Fruit fly (Drosophila melanogaster) whole organism, embryonic: ENCODE measurements around the gene VhaAC45RP.

Experiments used
- CG1024 ChIP-seq: fragments of 200-800 bp; sonication (Bioruptor generic); IDR thresholded peaks from 2 replicates; pipeline ENCODE4 v1.3.6; 2022; ENCODE audit warnings: missing biosample characterization, missing genetic modification characterization
- CG10959 ChIP-seq: fragments of 200-800 bp; sonication (Bioruptor generic); IDR thresholded peaks from 2 replicates; pipeline ENCODE4 v1.3.6; 2022; ENCODE audit warnings: missing biosample characterization, missing genetic modification characterization
- CG11085 ChIP-seq: fragments of 200-800 bp; sonication (Bioruptor generic); IDR thresholded peaks from 2 replicates; pipeline ENCODE4 v1.3.6; 2022; ENCODE audit warnings: missing biosample characterization, missing genetic modification characterization
- CG14050 ChIP-seq: fragments of 200-800 bp; sonication (Bioruptor generic); IDR thresholded peaks from 3 replicates; pipeline ENCODE4 v1.3.6; 2022; ENCODE audit warnings: missing biosample characterization, missing genetic modification characterization
- CG14710 ChIP-seq: fragments of 200-800 bp; sonication (Bioruptor generic); optimal IDR thresholded peaks from 3 replicates; lab custom pipeline; 2019; ENCODE audit warnings: missing biosample characterization, mild to moderate bottlenecking, missing genetic modification characterization, moderate library complexity
- CG15479 ChIP-seq: fragments of 200-800 bp; sonication (Bioruptor generic); optimal IDR thresholded peaks from 3 replicates; lab custom pipeline; 2019; ENCODE audit warnings: missing biosample characterization, mild to moderate bottlenecking, missing genetic modification characterization, moderate library complexity
- CG1603 ChIP-seq: fragments of 200-800 bp; sonication (Bioruptor generic); optimal IDR thresholded peaks from 2 replicates; lab custom pipeline; 2019; ENCODE audit warnings: missing biosample characterization, mild to moderate bottlenecking, missing genetic modification characterization, moderate library complexity
- CG17912 ChIP-seq: fragments of 200-800 bp; sonication (Bioruptor generic); optimal IDR thresholded peaks from 2 replicates; lab custom pipeline; 2018; ENCODE audit warnings: missing biosample characterization, mild to moderate bottlenecking, missing genetic modification characterization
- CG3281 ChIP-seq: fragments of 200-800 bp; sonication (Bioruptor generic); optimal IDR thresholded peaks from 3 replicates; lab custom pipeline; 2017; ENCODE audit warnings: missing biosample characterization, mild to moderate bottlenecking, missing genetic modification characterization
- CG33557 ChIP-seq: fragments of 200-800 bp; sonication (Bioruptor generic); optimal IDR thresholded peaks from 2 replicates; lab custom pipeline; 2019; ENCODE audit warnings: missing biosample characterization, mild to moderate bottlenecking, missing genetic modification characterization, moderate library complexity
- CG3407 ChIP-seq: fragments of 200-800 bp; sonication (Bioruptor generic); optimal IDR thresholded peaks from 2 replicates; lab custom pipeline; 2018; ENCODE audit warnings: missing biosample characterization, mild to moderate bottlenecking, missing genetic modification characterization
- CG4707 ChIP-seq: fragments of 200-800 bp; sonication (Bioruptor generic); optimal IDR thresholded peaks from 2 replicates; lab custom pipeline; 2018; ENCODE audit warnings: missing biosample characterization, mild to moderate bottlenecking, missing genetic modification characterization, moderate library complexity
- CG4730 ChIP-seq: fragments of 200-800 bp; sonication (Bioruptor generic); IDR thresholded peaks from 2 replicates; pipeline ENCODE4 v1.3.6; 2022; ENCODE audit warnings: missing biosample characterization, missing genetic modification characterization
- CG6689 ChIP-seq: fragments of 200-800 bp; sonication (Bioruptor generic); IDR thresholded peaks from 2 replicates; pipeline ENCODE4 v1.3.6; 2022; ENCODE audit warnings: missing biosample characterization, missing genetic modification characterization
- CG7786 ChIP-seq: fragments of 200-800 bp; sonication (Bioruptor generic); optimal IDR thresholded peaks from 2 replicates; lab custom pipeline; 2016; ENCODE audit warnings: missing biosample characterization, missing genetic modification characterization
- CG9727 ChIP-seq: fragments of 200-800 bp; sonication (Bioruptor generic); optimal IDR thresholded peaks from 3 replicates; lab custom pipeline; 2017; ENCODE audit warnings: missing biosample characterization, mild to moderate bottlenecking, missing genetic modification characterization
- Dfd ChIP-seq, 2 experiments: fragments of >200 bp; optimal IDR thresholded peaks; 2 replicates each; lab custom pipeline; 2017; ENCODE audit warnings: missing biosample characterization in 2 of 2, missing genetic modification characterization in 2 of 2
- Dp ChIP-seq: fragments of 200-800 bp; sonication (Bioruptor generic); optimal IDR thresholded peaks from 2 replicates; lab custom pipeline; 2018; ENCODE audit warnings: missing biosample characterization, mild to moderate bottlenecking, missing genetic modification characterization, moderate library complexity
- Dref ChIP-seq: fragments of 200-800 bp; sonication (Bioruptor generic); IDR thresholded peaks from 2 replicates; pipeline ENCODE4 v1.3.6; 2022; ENCODE audit warnings: missing biosample characterization, missing genetic modification characterization
- Fer2 ChIP-seq: fragments of 200-800 bp; sonication (Bioruptor generic); optimal IDR thresholded peaks from 2 replicates; lab custom pipeline; 2018; ENCODE audit warnings: missing biosample characterization, mild to moderate bottlenecking, missing genetic modification characterization, moderate library complexity
- HLHmδ ChIP-seq: fragments of 200-800 bp; sonication (Bioruptor generic); optimal IDR thresholded peaks from 2 replicates; lab custom pipeline; 2018; ENCODE audit warnings: missing biosample characterization, mild to moderate bottlenecking, missing genetic modification characterization, moderate library complexity
- HmgD ChIP-seq: fragments of 200-800 bp; sonication (Bioruptor generic); optimal IDR thresholded peaks from 3 replicates; lab custom pipeline; 2016; ENCODE audit warnings: missing biosample characterization, missing genetic modification characterization
- Kr ChIP-seq: fragments of 200-800 bp; sonication (Bioruptor generic); optimal IDR thresholded peaks from 2 replicates; lab custom pipeline; 2017; ENCODE audit warnings: missing biosample characterization, mild to moderate bottlenecking, missing genetic modification characterization
- Lhr ChIP-seq: fragments of 200-800 bp; sonication (Bioruptor generic); optimal IDR thresholded peaks from 3 replicates; lab custom pipeline; 2017; ENCODE audit warnings: mild to moderate bottlenecking, missing biosample characterization, missing genetic modification reagents, missing genetic modification characterization
- NC2α ChIP-seq: fragments of 200-800 bp; sonication (Bioruptor generic); optimal IDR thresholded peaks from 2 replicates; lab custom pipeline; 2016; ENCODE audit warnings: missing biosample characterization, missing genetic modification characterization
- Oaz ChIP-seq: fragments of 200-800 bp; sonication (Bioruptor generic); IDR thresholded peaks from 2 replicates; pipeline ENCODE4 v1.3.6; 2022; ENCODE audit warnings: missing biosample characterization, missing genetic modification characterization
- Optix ChIP-seq: fragments of 200-800 bp; sonication (Bioruptor generic); IDR thresholded peaks from 3 replicates; pipeline ENCODE4 v1.3.6; 2022; ENCODE audit warnings: missing biosample characterization, missing genetic modification characterization
- Rx ChIP-seq: fragments of 200-800 bp; sonication (Bioruptor generic); IDR thresholded peaks from 2 replicates; pipeline ENCODE4 v1.3.6; 2022; ENCODE audit warnings: missing biosample characterization, missing genetic modification characterization
- Side ChIP-seq: fragments of 200-800 bp; sonication (Bioruptor generic); optimal IDR thresholded peaks from 2 replicates; lab custom pipeline; 2016; ENCODE audit warnings: missing biosample characterization, missing genetic modification characterization
- Sry-β ChIP-seq: fragments of 200-800 bp; sonication (Bioruptor generic); optimal IDR thresholded peaks from 2 replicates; lab custom pipeline; 2018; ENCODE audit warnings: missing biosample characterization, mild to moderate bottlenecking, missing genetic modification characterization, moderate library complexity
- Tbp ChIP-seq: fragments of >200 bp; optimal IDR thresholded peaks from 2 replicates; lab custom pipeline; 2018; ENCODE audit warnings: missing biosample characterization, missing genetic modification characterization
- ash1 ChIP-seq: fragments of 200-800 bp; sonication (Bioruptor generic); optimal IDR thresholded peaks from 2 replicates; lab custom pipeline; 2018; ENCODE audit warnings: missing biosample characterization, mild to moderate bottlenecking, missing genetic modification characterization
- br ChIP-seq: fragments of >200 bp; optimal IDR thresholded peaks from 2 replicates; lab custom pipeline; 2017
- da ChIP-seq: fragments of 200-800 bp; sonication (Bioruptor generic); optimal IDR thresholded peaks from 2 replicates; lab custom pipeline; 2016; ENCODE audit warnings: missing biosample characterization, missing genetic modification characterization
- disco-r ChIP-seq: fragments of 200-800 bp; sonication (Bioruptor generic); optimal IDR thresholded peaks from 2 replicates; lab custom pipeline; 2016; ENCODE audit warnings: missing biosample characterization, missing genetic modification characterization
- dpn ChIP-seq, 2 experiments: fragments of 200-800 bp; sonication (Bioruptor generic); optimal IDR thresholded peaks; 3 replicates each; lab custom pipeline; 2016; ENCODE audit warnings: missing biosample characterization in 2 of 2, missing genetic modification characterization in 2 of 2
- grn ChIP-seq: fragments of 200-800 bp; sonication (Bioruptor generic); optimal IDR thresholded peaks from 3 replicates; lab custom pipeline; 2017; ENCODE audit warnings: missing biosample characterization, missing genetic modification characterization
- hb ChIP-seq: fragments of 200-800 bp; sonication (Bioruptor generic); IDR thresholded peaks from 3 replicates; pipeline ENCODE4 v1.3.6; 2022; ENCODE audit warnings: missing biosample characterization, missing genetic modification characterization; ENCODE audit not compliant: partially characterized antibody
- ind ChIP-seq: fragments of 200-800 bp; sonication (Bioruptor generic); optimal IDR thresholded peaks from 3 replicates; lab custom pipeline; 2016; ENCODE audit warnings: missing biosample characterization, missing genetic modification characterization
- jigr1 ChIP-seq: fragments of 200-800 bp; sonication (Bioruptor generic); IDR thresholded peaks from 3 replicates; pipeline ENCODE4 v1.3.6; 2022; ENCODE audit warnings: missing biosample characterization, missing genetic modification characterization
- knrl ChIP-seq: fragments of 200-800 bp; sonication (Bioruptor generic); IDR thresholded peaks from 3 replicates; pipeline ENCODE4 v1.3.6; 2022; ENCODE audit warnings: missing biosample characterization, missing genetic modification characterization; ENCODE audit not compliant: partially characterized antibody
- onecut ChIP-seq: fragments of 200-800 bp; sonication (Bioruptor generic); IDR thresholded peaks from 2 replicates; pipeline ENCODE4 v1.3.6; 2022; ENCODE audit warnings: missing biosample characterization, missing genetic modification characterization
- pfk ChIP-seq: fragments of 200-800 bp; sonication (Bioruptor generic); optimal IDR thresholded peaks from 2 replicates; lab custom pipeline; 2018; ENCODE audit warnings: missing biosample characterization, mild to moderate bottlenecking, missing genetic modification characterization, moderate library complexity
- pita ChIP-seq: fragments of 200-800 bp; sonication (Bioruptor generic); optimal IDR thresholded peaks from 2 replicates; lab custom pipeline; 2017; ENCODE audit warnings: missing biosample characterization, mild to moderate bottlenecking, missing genetic modification characterization
- rib ChIP-seq: fragments of 200-800 bp; sonication (Bioruptor generic); IDR thresholded peaks from 2 replicates; pipeline ENCODE4 v1.3.6; 2022; ENCODE audit warnings: missing biosample characterization, missing genetic modification characterization
- sna ChIP-seq: fragments of 200-800 bp; sonication (Bioruptor generic); IDR thresholded peaks from 2 replicates; pipeline ENCODE4 v1.3.6; 2022; ENCODE audit warnings: missing biosample characterization, missing genetic modification characterization; ENCODE audit not compliant: partially characterized antibody
- so ChIP-seq: fragments of 200-800 bp; sonication (Bioruptor generic); IDR thresholded peaks from 3 replicates; pipeline ENCODE4 v1.3.6; 2022; ENCODE audit warnings: missing biosample characterization, missing genetic modification characterization
- trh ChIP-seq: fragments of 200-800 bp; sonication (Bioruptor generic); optimal IDR thresholded peaks from 2 replicates; lab custom pipeline; 2016; ENCODE audit warnings: missing biosample characterization, missing genetic modification characterization
- twi ChIP-seq: fragments of 200-800 bp; optimal IDR thresholded peaks from 2 replicates; lab custom pipeline; 2019; ENCODE audit warnings: missing biosample characterization, mild to moderate bottlenecking, missing genetic modification characterization, moderate library complexity
- usp ChIP-seq: fragments of >200 bp; optimal IDR thresholded peaks from 2 replicates; lab custom pipeline; 2017; ENCODE audit warnings: missing biosample characterization, missing genetic modification characterization
- zf30C ChIP-seq: fragments of 200-800 bp; sonication (Bioruptor generic); optimal IDR thresholded peaks from 3 replicates; lab custom pipeline; 2018; ENCODE audit warnings: missing biosample characterization, mild to moderate bottlenecking, missing genetic modification characterization
- zfh2 ChIP-seq: fragments of 200-800 bp; sonication (Bioruptor generic); optimal IDR thresholded peaks from 2 replicates; lab custom pipeline; 2016; ENCODE audit warnings: missing biosample characterization, missing genetic modification characterization

VhaAC45RP gene

DNA sequence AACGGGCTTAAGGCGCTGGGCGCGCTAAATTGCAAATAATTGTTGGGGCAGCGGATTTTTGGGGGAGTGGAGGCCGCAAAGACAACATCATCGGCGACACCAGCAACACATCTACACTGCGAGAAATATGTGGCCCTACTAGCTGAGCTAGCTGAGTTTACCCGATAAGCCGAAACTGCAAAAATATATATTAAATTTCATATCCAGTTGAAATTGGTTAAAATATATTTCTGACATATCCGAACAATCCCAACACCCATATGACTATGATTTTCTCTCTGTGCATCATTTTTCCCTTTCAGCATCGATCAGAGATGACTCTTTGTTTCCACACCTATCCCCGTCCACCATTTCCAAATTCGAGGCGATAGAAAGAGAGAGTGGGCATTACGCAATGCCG is 23.6 kb upstream of the VhaAC45RP start (continued):
- no peak for TF ChIP-seq disco-r (GFP tag; lab: Kevin White, UChicago)
- peak; percentile 67 for TF ChIP-seq CG4730
- TF ChIP-seq so (GFP tag; lab: Robert Waterston, UW): peak; percentile 76; the same call in 2 of the 3 replicates
- peak; percentile 72; the same call in 2 of the 3 replicates for TF ChIP-seq jigr1 (GFP tag; lab: Robert Waterston, UW)
- TF ChIP-seq Kr: no peak
- no peak for TF ChIP-seq Dp (GFP tag; lab: Kevin White, UChicago)
- no peak for TF ChIP-seq CG7786
- TF ChIP-seq CG1603: peak; percentile 83
- TF ChIP-seq hb (GFP tag; lab: Robert Waterston, UW): no peak
- no peak for TF ChIP-seq CG17912 (GFP tag; lab: Kevin White, UChicago)
- no peak for TF ChIP-seq CG15479 (GFP tag; lab: Kevin White, UChicago)
- no peak for TF ChIP-seq grn (GFP tag; lab: Kevin White, UChicago)
- peak; percentile 33 for TF ChIP-seq zfh2 (GFP tag; lab: Kevin White, UChicago)
- TF ChIP-seq onecut: peak; percentile 62
- TF ChIP-seq CG9727 (GFP tag; lab: Kevin White, UChicago): peak; percentile 56
- TF ChIP-seq ash1 (GFP tag; lab: Kevin White, UChicago): no peak
- TF ChIP-seq Sry-β (GFP tag; lab: Kevin White, UChicago): no peak
- TF ChIP-seq Oaz: peak; percentile 43; the same call in 1 of the 2 replicates
- peak; percentile 53 for TF ChIP-seq CG14710 (tag; lab: Kevin White, UChicago)
- peak; percentile 27 for TF ChIP-seq twi (tag; lab: Kevin White, UChicago)
- TF ChIP-seq Lhr: peak; percentile 19
- no peak for TF ChIP-seq pita (GFP tag; lab: Kevin White, UChicago)
- TF ChIP-seq Tbp (GFP tag; lab: Kevin White, UChicago): no peak
- no peak for TF ChIP-seq knrl (GFP tag; lab: Robert Waterston, UW)
- no peak for TF ChIP-seq HmgD (GFP tag; lab: Kevin White, UChicago)
- peak; percentile 65 for TF ChIP-seq CG3281
- TF ChIP-seq Rx (GFP tag; lab: Robert Waterston, UW): peak; percentile 73
- TF ChIP-seq CG6689 (GFP tag; lab: Robert Waterston, UW): peak; percentile 80
- no peak for TF ChIP-seq sna (GFP tag; lab: Robert Waterston, UW)
- peak; percentile 24 for TF ChIP-seq trh
- no peak for TF ChIP-seq Dref (GFP tag; lab: Robert Waterston, UW)
- TF ChIP-seq br (lab: Kevin White, UChicago): no peak
- no peak for TF ChIP-seq CG33557 (GFP tag; lab: Kevin White, UChicago)
- no peak for TF ChIP-seq Dfd (GFP tag; optimal IDR thresholded peaks at IDR 0.05; lab: Kevin White, UChicago)
- TF ChIP-seq HLHmδ (GFP tag; lab: Kevin White, UChicago): no peak
- TF ChIP-seq CG10959: 0 out of 2 replicates have a peak, but pooled peaks have one; percentile 37
- TF ChIP-seq Side (GFP tag; lab: Kevin White, UChicago): no peak
- peak; percentile 78 for TF ChIP-seq ind (GFP tag; lab: Kevin White, UChicago)
- peak; percentile 36; the same call in 1 of the 2 replicates for TF ChIP-seq CG11085
- no peak for TF ChIP-seq NC2α (GFP tag; lab: Kevin White, UChicago)
- peak; percentile 60 to 71 for TF ChIP-seq dpn (GFP tag; optimal IDR thresholded peaks at IDR 0.05; lab: Kevin White, UChicago)
- TF ChIP-seq pfk: no peak
- TF ChIP-seq Optix (GFP tag; lab: Robert Waterston, UW): peak; percentile 66
- no peak for TF ChIP-seq da
- no peak for TF ChIP-seq rib (GFP tag; lab: Robert Waterston, UW)
- TF ChIP-seq CG1024: peak; percentile 73
- no peak for TF ChIP-seq zf30C (GFP tag; lab: Kevin White, UChicago)
- peak; percentile 64 for TF ChIP-seq CG14050 (GFP tag; lab: Robert Waterston, UW)
- peak; percentile 46 for TF ChIP-seq Fer2
- TF ChIP-seq CG4707 (GFP tag; lab: Kevin White, UChicago): peak; percentile 30
- peak; percentile 68 for TF ChIP-seq CG3407 (GFP tag; lab: Kevin White, UChicago)
- no peak for TF ChIP-seq usp (GFP tag; lab: Kevin White, UChicago)
